Worm (Caenorhabditis elegans) whole organism, young adult: ENCODE data around the gene T26C12.3.

Experiments
- C06A6.2 ChIP-seq: fragments of 200-800 bp; sonication (Bioruptor generic); conservative IDR thresholded peaks from 2 replicates; pipeline ENCODE4 v1.3.6; 2022; ENCODE audit warnings: missing genetic modification characterization, missing compliant biosample characterization
- F23B12.7 ChIP-seq: sonication (generic microtip); optimal IDR thresholded peaks from 2 replicates; lab custom pipeline; 2017; ENCODE audit warnings: missing genetic modification characterization, mild to moderate bottlenecking, missing compliant biosample characterization, antibody characterized with exemption, moderate library complexity; ENCODE audit not compliant: insufficient read depth
- F33H1.4 ChIP-seq: fragments of 200-800 bp; sonication (Bioruptor generic); IDR thresholded peaks from 2 replicates; pipeline ENCODE4 v1.3.6; 2022; ENCODE audit warnings: missing genetic modification reagents, missing genetic modification characterization, missing compliant biosample characterization
- F49E8.2 ChIP-seq: sonication (generic microtip); optimal IDR thresholded peaks from 3 replicates; lab custom pipeline; 2017; ENCODE audit warnings: missing genetic modification characterization, mild to moderate bottlenecking, missing compliant biosample characterization, antibody characterized with exemption, moderate library complexity; ENCODE audit not compliant: insufficient read depth
- F52B5.7 ChIP-seq: sonication (generic microtip); optimal IDR thresholded peaks from 2 replicates; lab custom pipeline; 2016; ENCODE audit warnings: mild to moderate bottlenecking, missing genetic modification characterization, missing compliant biosample characterization
- K12H6.12 ChIP-seq: fragments of 200-800 bp; sonication (Bioruptor generic); optimal IDR thresholded peaks from 2 replicates; lab custom pipeline; 2018; ENCODE audit warnings: mild to moderate bottlenecking, missing genetic modification characterization, missing compliant biosample characterization
- T07F8.4 ChIP-seq: sonication (generic microtip); optimal IDR thresholded peaks from 2 replicates; lab custom pipeline; 2016; ENCODE audit warnings: mild to moderate bottlenecking, missing genetic modification characterization, moderate library complexity, missing compliant biosample characterization
- Y56A3A.18 ChIP-seq: fragments of 200-800 bp; sonication (Bioruptor generic); IDR thresholded peaks from 2 replicates; pipeline ENCODE4 v1.3.6; 2022; ENCODE audit warnings: missing genetic modification reagents, missing genetic modification characterization, missing compliant biosample characterization
- Y95B8A.8 ChIP-seq: fragments of 200-800 bp; sonication (Bioruptor generic); IDR thresholded peaks from 2 replicates; pipeline ENCODE4 v1.3.6; 2022; ENCODE audit warnings: missing genetic modification reagents, missing genetic modification characterization, missing compliant biosample characterization
- ZK185.1 ChIP-seq: sonication (generic microtip); optimal IDR thresholded peaks from 2 replicates; lab custom pipeline; 2016; ENCODE audit warnings: mild to moderate bottlenecking, missing genetic modification characterization, missing compliant biosample characterization; ENCODE audit not compliant: poor library complexity, severe bottlenecking
- akir-1 ChIP-seq: fragments of 200-800 bp; sonication (Bioruptor generic); optimal IDR thresholded peaks from 2 replicates; lab custom pipeline; 2018; ENCODE audit warnings: mild to moderate bottlenecking, missing genetic modification characterization, moderate library complexity, missing compliant biosample characterization
- attf-5 ChIP-seq: fragments of 200-800 bp; sonication (Bioruptor generic); optimal IDR thresholded peaks from 2 replicates; lab custom pipeline; 2018; ENCODE audit warnings: mild to moderate bottlenecking, missing genetic modification characterization, missing compliant biosample characterization
- attf-6 ChIP-seq: fragments of 200-800 bp; sonication (Bioruptor generic); IDR thresholded peaks from 2 replicates; pipeline ENCODE4 v1.3.6; 2022; ENCODE audit warnings: missing genetic modification reagents, missing genetic modification characterization, missing compliant biosample characterization
- bed-1 ChIP-seq: fragments of 200-800 bp; sonication (Bioruptor generic); IDR thresholded peaks from 2 replicates; pipeline ENCODE4 v1.3.6; 2022; ENCODE audit warnings: missing genetic modification reagents, missing genetic modification characterization, missing compliant biosample characterization
- ceh-27 ChIP-seq: fragments of 200-800 bp; sonication (Bioruptor generic); optimal IDR thresholded peaks from 2 replicates; lab custom pipeline; 2018; ENCODE audit warnings: mild to moderate bottlenecking, missing genetic modification characterization, moderate library complexity, missing compliant biosample characterization
- ceh-79 ChIP-seq: sonication (generic microtip); optimal IDR thresholded peaks from 2 replicates; lab custom pipeline; 2017; ENCODE audit warnings: mild to moderate bottlenecking, missing genetic modification characterization, missing compliant biosample characterization
- die-1 ChIP-seq: sonication (generic microtip); optimal IDR thresholded peaks from 2 replicates; lab custom pipeline; 2016; ENCODE audit warnings: missing genotype, mild to moderate bottlenecking, missing genetic modification characterization, missing compliant biosample characterization
- dox-1 ChIP-seq: fragments of 200-800 bp; sonication (Bioruptor generic); IDR thresholded peaks from 2 replicates; pipeline ENCODE4 v1.3.6; 2022; ENCODE audit warnings: missing genetic modification reagents, missing genetic modification characterization, missing compliant biosample characterization
- efl-1 ChIP-seq: fragments of 150-350 bp; optimal IDR thresholded peaks from 2 replicates; lab custom pipeline; 2014; ENCODE audit warnings: missing biosample characterization, missing genetic modification reagents, missing genetic modification characterization
- egl-18 ChIP-seq: fragments of 200-800 bp; sonication (Bioruptor generic); IDR thresholded peaks from 2 replicates; pipeline ENCODE4 v1.3.6; 2022; ENCODE audit warnings: missing genetic modification reagents, missing genetic modification characterization, missing compliant biosample characterization
- ekl-4 ChIP-seq: fragments of 200-800 bp; sonication (Bioruptor generic); IDR thresholded peaks from 2 replicates; pipeline ENCODE4 v1.3.6; 2022; ENCODE audit warnings: missing genetic modification reagents, missing genetic modification characterization, missing compliant biosample characterization
- hlh-26 ChIP-seq: fragments of 200-800 bp; sonication (Bioruptor generic); conservative IDR thresholded peaks from 2 replicates; pipeline ENCODE4 v1.3.6; 2022; ENCODE audit warnings: missing genetic modification reagents, missing genetic modification characterization, missing compliant biosample characterization
- hmg-1.2 ChIP-seq: fragments of 200-800 bp; sonication (Bioruptor generic); IDR thresholded peaks from 2 replicates; pipeline ENCODE4 v1.3.6; 2022; ENCODE audit warnings: missing genetic modification reagents, missing genetic modification characterization, missing compliant biosample characterization
- let-526 ChIP-seq: fragments of 200-800 bp; sonication (Bioruptor generic); IDR thresholded peaks from 2 replicates; pipeline ENCODE4 v1.3.6; 2022; ENCODE audit warnings: missing genetic modification reagents, missing genetic modification characterization, missing compliant biosample characterization
- let-607 ChIP-seq, 2 experiments: fragments of 200-800 bp in 1 of 2; sonication (Bioruptor generic) in 1 of 2; sonication (generic microtip) in 1 of 2; optimal IDR thresholded peaks; 2 replicates each; lab custom pipeline; 2016 to 2018; ENCODE audit warnings: mild to moderate bottlenecking in 2 of 2, missing compliant biosample characterization in 2 of 2, missing genetic modification characterization in 2 of 2, moderate library complexity in 2 of 2, missing genotype in 1 of 2
- lin-35 ChIP-seq, 3 experiments: fragments of 150-350 bp in 2 of 3; sonication (generic microtip) in 1 of 3; optimal IDR thresholded peaks; 2 replicates each; lab custom pipeline; 2014 to 2018; ENCODE audit warnings: missing biosample characterization in 3 of 3, missing genetic modification characterization in 3 of 3, missing genetic modification reagents in 3 of 3
- lin-54 ChIP-seq: fragments of 200-800 bp; sonication (Bioruptor generic); optimal IDR thresholded peaks from 2 replicates; lab custom pipeline; 2018; ENCODE audit warnings: mild to moderate bottlenecking, missing genetic modification characterization, missing compliant biosample characterization
- lsy-27 ChIP-seq: sonication (generic microtip); optimal IDR thresholded peaks from 2 replicates; lab custom pipeline; 2017; ENCODE audit warnings: missing genetic modification characterization, mild to moderate bottlenecking, missing compliant biosample characterization, antibody characterized with exemption, missing genotype, borderline replicate concordance; ENCODE audit not compliant: insufficient read depth
- madf-10 ChIP-seq: sonication (generic microtip); optimal IDR thresholded peaks from 2 replicates; lab custom pipeline; 2016; ENCODE audit warnings: mild to moderate bottlenecking, missing genetic modification characterization, missing compliant biosample characterization
- mes-4 ChIP-seq: sonication (generic microtip); optimal IDR thresholded peaks from 2 replicates; lab custom pipeline; 2016; ENCODE audit warnings: missing genotype, missing genetic modification characterization, missing compliant biosample characterization
- nfya-2 ChIP-seq: fragments of 200-800 bp; sonication (Bioruptor generic); IDR thresholded peaks from 2 replicates; pipeline ENCODE4 v1.3.6; 2022; ENCODE audit warnings: missing genetic modification reagents, missing genetic modification characterization, missing compliant biosample characterization
- nhr-179 ChIP-seq: sonication (generic microtip); optimal IDR thresholded peaks from 2 replicates; lab custom pipeline; 2016; ENCODE audit warnings: mild to moderate bottlenecking, missing genetic modification characterization, missing compliant biosample characterization
- nhr-80 ChIP-seq: sonication (generic microtip); optimal IDR thresholded peaks from 2 replicates; lab custom pipeline; 2016; ENCODE audit warnings: missing genetic modification characterization, missing compliant biosample characterization
- pbrm-1 ChIP-seq: fragments of 200-800 bp; sonication (Bioruptor generic); IDR thresholded peaks from 2 replicates; pipeline ENCODE4 v1.3.6; 2022; ENCODE audit warnings: missing genetic modification reagents, missing genetic modification characterization, missing compliant biosample characterization
- pha-4 ChIP-seq: fragments of 150-350 bp; sonication (generic microtip); optimal IDR thresholded peaks from 2 replicates; lab custom pipeline; 2014; ENCODE audit warnings: missing biosample characterization, missing genetic modification reagents, missing genetic modification characterization
- rec-8 ChIP-seq, 2 experiments: sonication (generic microtip); optimal IDR thresholded peaks; 2 replicates each; lab custom pipeline; 2016; ENCODE audit warnings: mild to moderate bottlenecking in 2 of 2, missing genetic modification characterization in 2 of 2, missing genetic modification reagents in 2 of 2, missing genotype in 2 of 2, missing biosample characterization in 1 of 2, missing compliant biosample characterization in 1 of 2, moderate library complexity in 1 of 2
- snpc-1.1 ChIP-seq: sonication (generic microtip); optimal IDR thresholded peaks from 2 replicates; lab custom pipeline; 2017; ENCODE audit warnings: missing genetic modification characterization, mild to moderate bottlenecking, missing compliant biosample characterization, antibody characterized with exemption, moderate library complexity, missing genotype, missing genetic modification reagents; ENCODE audit not compliant: insufficient read depth
- tbp1 ChIP-seq: fragments of 200-800 bp; sonication (Bioruptor generic); optimal IDR thresholded peaks from 2 replicates; lab custom pipeline; 2018; ENCODE audit warnings: mild to moderate bottlenecking, missing genetic modification characterization, missing compliant biosample characterization
- ztf-22 ChIP-seq: fragments of 200-800 bp; sonication (Bioruptor generic); optimal IDR thresholded peaks from 2 replicates; lab custom pipeline; 2018; ENCODE audit warnings: mild to moderate bottlenecking, missing genetic modification characterization, moderate library complexity, missing compliant biosample characterization

Gene T26C12.3

ce11 chrIV:3311243-3311642 lies 38.0 kb upstream of the T26C12.3 start, which contains the start of gene zip-11 (continued):
- TF ChIP-seq F23B12.7 (peak; percentile 29), attf-5 (peak; percentile 66), dox-1 (GFP tag; lab: Robert Waterston, UW) (peak; percentile 71), ZK185.1 (tag; lab: Kevin White, UChicago) (no peak), pha-4 (tag; lab: Kevin White, UChicago) (no peak), Y56A3A.18 (GFP tag; lab: Robert Waterston, UW) (peak; percentile 69; the same call in 1 of the 2 replicates), hmg-1.2 (GFP tag; lab: Robert Waterston, UW) (peak; percentile 99), madf-10 (tag; lab: Kevin White, UChicago) (peak; percentile 62)

- TF ChIP-seq nhr-80 (tag; lab: Kevin White, UChicago) (peak; percentile 81), let-607 (tag; optimal IDR thresholded peaks at IDR 0.05; lab: Kevin White, UChicago) (peak in 1 of 2 experiments; percentile 30), rec-8 (tag; optimal IDR thresholded peaks at IDR 0.05; lab: Kevin White, UChicago) (no peak)
Measured at ce11 chrIV:3310662-3311219, 37.5 kb upstream of the T26C12.3 start.

- TF ChIP-seq T07F8.4 (no peak), bed-1 (GFP tag; lab: Robert Waterston, UW) (no peak), ekl-4 (GFP tag; lab: Robert Waterston, UW) (no peak), lin-35 (GFP tag; optimal IDR thresholded peaks at IDR 0.05; lab: Kevin White, UChicago) (no peak), attf-6 (GFP tag; lab: Robert Waterston, UW) (no peak), K12H6.12 (tag; lab: Kevin White, UChicago) (no peak), ceh-27 (GFP tag; lab: Kevin White, UChicago) (no peak), nhr-179 (tag; lab: Kevin White, UChicago) (no peak), ztf-22 (GFP tag; lab: Kevin White, UChicago) (no peak), C06A6.2 (GFP tag; lab: Robert Waterston, UW) (no peak), nhr-80 (tag; lab: Kevin White, UChicago) (no peak), F49E8.2 (no peak), tbp1 (GFP tag; lab: Kevin White, UChicago) (no peak), akir-1 (no peak), F33H1.4 (GFP tag; lab: Robert Waterston, UW) (no peak), ceh-79 (tag; lab: Kevin White, UChicago) (no peak)
Measured at ce11 chrIV:3308885-3309284, 35.7 kb upstream of the T26C12.3 start.

- TF ChIP-seq die-1 (no peak), snpc-1.1 (tag; lab: Kevin White, UChicago) (no peak), hlh-26 (GFP tag; lab: Robert Waterston, UW) (no peak), nfya-2 (GFP tag; lab: Robert Waterston, UW) (no peak), F52B5.7 (tag; lab: Kevin White, UChicago) (no peak), ceh-79 (tag; lab: Kevin White, UChicago) (no peak), pbrm-1 (no peak), lin-54 (no peak), mes-4 (tag; lab: Kevin White, UChicago) (no peak), lsy-27 (no peak), let-526 (GFP tag; lab: Robert Waterston, UW) (no peak), ceh-27 (GFP tag; lab: Kevin White, UChicago) (no peak), T07F8.4 (no peak), attf-5 (no peak), Y95B8A.8 (GFP tag; lab: Robert Waterston, UW) (no peak), egl-18 (no peak), efl-1 (GFP tag; lab: Kevin White, UChicago) (no peak)
Measured at ce11 chrIV:3307463-3307862, 34.3 kb upstream of the T26C12.3 start, which contains the start of gene W08E12.9. Gene W08E12.9 (minus strand): TSS chrIV:3307563.
